Worm (Caenorhabditis elegans): ENCODE measurements around the gene ppat-1.

ppat-1 gene

DNA sequence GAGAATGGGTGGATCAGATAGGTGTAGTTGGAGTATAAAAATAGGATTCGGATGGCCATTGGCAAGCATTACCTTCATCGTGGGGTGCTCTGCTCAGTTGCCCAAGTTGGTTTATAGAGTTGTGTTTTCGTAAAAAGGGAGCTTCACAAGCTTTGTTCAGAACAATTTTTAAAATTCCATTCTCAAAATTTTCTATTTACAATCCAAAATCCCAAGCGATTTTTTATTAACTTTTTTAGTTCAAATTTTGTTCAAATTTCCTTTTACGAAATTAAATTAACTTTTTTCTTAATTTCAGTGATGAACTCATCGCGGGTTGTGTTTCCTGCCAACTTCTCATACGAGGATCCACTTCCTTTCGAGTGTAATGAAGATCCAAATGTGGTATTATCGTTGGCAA, 11.6 kb upstream of the ppat-1 start, which contains the start of gene srg-10:
Gene srg-10, plus strand, starts transcription at position 301 of the 400 bp plus-strand sequence.
- TF ChIP-seq tbx-8 (GFP tag; optimal IDR thresholded peaks at IDR 0.05) (no peak), mab-5 (tag; optimal IDR thresholded peaks at IDR 0.05) (no peak), nhr-76 (tag; optimal IDR thresholded peaks at IDR 0.05) (no peak), sptf-1 (tag; optimal IDR thresholded peaks at IDR 0.05) (no peak), nhr-237 (tag; optimal IDR thresholded peaks at IDR 0.05) (no peak), elt-1 (tag; optimal IDR thresholded peaks at IDR 0.05; ENCODE audit: borderline replicate concordance, insufficient read depth) (no peak), sem-2 (GFP tag; optimal IDR thresholded peaks at IDR 0.05) (no peak), ceh-83 (GFP tag; optimal IDR thresholded peaks at IDR 0.05) (no peak), unc-39 (tag; optimal IDR thresholded peaks at IDR 0.05) (no peak), nhr-2 (tag; optimal IDR thresholded peaks at IDR 0.05) (no peak), ces-1 (GFP tag; optimal IDR thresholded peaks at IDR 0.05) (no peak), lin-32 (GFP tag; optimal IDR thresholded peaks at IDR 0.05) (no peak), ztf-11 (tag; optimal IDR thresholded peaks at IDR 0.05) (no peak), ceh-43 (GFP tag; optimal IDR thresholded peaks at IDR 0.05) (no peak)

ce11 chrIII:4679963-4680484, 9.1 kb upstream of the ppat-1 start, which contains the start of gene srg-11:
srg-11 (plus strand) TSS chrIII:4680013.
- no peak for TF ChIP-seq nhr-28 (tag; optimal IDR thresholded peaks at IDR 0.05)
- TF ChIP-seq lsy-2 (tag; optimal IDR thresholded peaks at IDR 0.05), result no peak
- no peak for TF ChIP-seq mep-1 (tag; optimal IDR thresholded peaks at IDR 0.05)
- TF ChIP-seq bed-3 (GFP tag; optimal IDR thresholded peaks at IDR 0.05), result no peak
- TF ChIP-seq elt-3 (tag; optimal IDR thresholded peaks at IDR 0.05), result no peak
- no peak for TF ChIP-seq unc-120 (tag; optimal IDR thresholded peaks at IDR 0.05; ENCODE audit: poor library complexity, severe bottlenecking)
- no peak for TF ChIP-seq unc-62 (GFP tag; optimal IDR thresholded peaks at IDR 0.05)
- no peak for TF ChIP-seq nhr-12 (tag; optimal IDR thresholded peaks at IDR 0.05)
- TF ChIP-seq ceh-39 (tag; optimal IDR thresholded peaks at IDR 0.05), result no peak
- TF ChIP-seq pha-4 (tag; optimal IDR thresholded peaks at IDR 0.05), result no peak
- no peak for TF ChIP-seq drap-1 (GFP tag; optimal IDR thresholded peaks at IDR 0.05)
- TF ChIP-seq lin-32 (GFP tag; optimal IDR thresholded peaks at IDR 0.05), result no peak
- no peak for TF ChIP-seq M03D4.4 (tag; optimal IDR thresholded peaks at IDR 0.05)
- no peak for TF ChIP-seq nhr-2 (tag; optimal IDR thresholded peaks at IDR 0.05)
- TF ChIP-seq ham-2 (GFP tag; optimal IDR thresholded peaks at IDR 0.05), result no peak

- TF ChIP-seq unc-62 (GFP tag; optimal IDR thresholded peaks at IDR 0.05) (peak; percentile 60), drap-1 (GFP tag; optimal IDR thresholded peaks at IDR 0.05) (no peak)
Measured at ce11 chrIII:4687134-4687533, 1.9 kb upstream of the ppat-1 start.

DNA sequence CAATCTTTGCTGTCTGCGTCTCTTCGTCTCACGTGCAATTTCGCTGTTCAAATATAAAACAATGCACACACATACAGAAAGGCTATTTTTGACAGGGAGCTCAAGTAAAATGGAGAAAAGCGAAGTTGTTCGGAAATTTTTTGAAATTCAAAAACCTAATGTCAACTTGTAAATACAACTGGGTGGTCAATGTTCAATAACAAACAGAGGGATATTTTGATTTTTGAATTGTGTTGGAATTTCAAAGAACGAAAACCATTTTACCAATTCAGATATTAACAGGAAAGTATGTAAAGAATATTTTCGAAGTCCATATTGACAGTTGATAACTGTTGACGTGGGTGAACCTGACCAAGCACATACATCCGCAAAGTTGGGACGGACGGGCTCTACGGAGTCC, 724 bp upstream of the ppat-1 start, which contains the start of gene tag-243:
Gene tag-243, minus strand, starts transcription at position 101 of the 400 bp plus-strand sequence.
- TF ChIP-seq ces-1 (GFP tag; optimal IDR thresholded peaks at IDR 0.05) (no peak), bed-3 (GFP tag; optimal IDR thresholded peaks at IDR 0.05) (no peak)

DNA sequence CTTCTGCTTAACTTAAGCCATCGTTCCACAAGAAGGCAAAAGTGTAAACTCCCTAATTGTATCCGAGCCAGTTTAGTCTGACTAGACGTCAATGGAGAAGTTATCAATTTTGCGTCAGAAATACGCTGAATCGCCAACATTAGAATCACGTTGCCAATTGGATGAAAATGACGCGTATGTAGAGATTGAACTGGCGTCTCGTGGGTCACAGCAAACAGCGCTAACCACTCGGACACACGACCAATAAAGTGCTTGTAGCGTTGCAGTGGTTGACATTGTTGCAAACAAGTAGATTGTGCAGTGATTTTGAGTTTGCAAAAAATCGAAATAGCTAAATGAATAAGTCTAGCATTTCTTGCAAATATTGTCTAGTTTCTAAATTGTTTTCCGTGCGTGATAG, 515 bp downstream of the ppat-1 start:
- TF ChIP-seq unc-62 (GFP tag; optimal IDR thresholded peaks at IDR 0.05) (no peak), nhr-28 (tag; optimal IDR thresholded peaks at IDR 0.05) (no peak), lin-13 (tag; optimal IDR thresholded peaks at IDR 0.05) (peak; percentile 38), zip-8 (tag; optimal IDR thresholded peaks at IDR 0.05) (no peak), mab-5 (tag; optimal IDR thresholded peaks at IDR 0.05) (no peak), mls-2 (tag; optimal IDR thresholded peaks at IDR 0.05) (peak; percentile 85), unc-39 (tag; optimal IDR thresholded peaks at IDR 0.05) (no peak), nhr-237 (tag; optimal IDR thresholded peaks at IDR 0.05) (no peak), pha-4 (tag; optimal IDR thresholded peaks at IDR 0.05) (peak; percentile 50), cnd-1 (tag; optimal IDR thresholded peaks at IDR 0.05) (peak; percentile 93), blmp-1 (tag; optimal IDR thresholded peaks at IDR 0.05) (no peak), ceh-43 (GFP tag; optimal IDR thresholded peaks at IDR 0.05) (peak; percentile 78), mep-1 (tag; optimal IDR thresholded peaks at IDR 0.05) (peak; percentile 41), drap-1 (GFP tag; optimal IDR thresholded peaks at IDR 0.05) (peak; percentile 89), tbx-8 (GFP tag; optimal IDR thresholded peaks at IDR 0.05) (peak; percentile 57), nhr-76 (tag; optimal IDR thresholded peaks at IDR 0.05) (no peak), ceh-83 (GFP tag; optimal IDR thresholded peaks at IDR 0.05) (peak; percentile 85), ces-1 (GFP tag; optimal IDR thresholded peaks at IDR 0.05) (no peak), unc-120 (tag; optimal IDR thresholded peaks at IDR 0.05; ENCODE audit: poor library complexity, severe bottlenecking) (peak; percentile 71), sem-2 (GFP tag; optimal IDR thresholded peaks at IDR 0.05) (peak; percentile 78), lsy-2 (tag; optimal IDR thresholded peaks at IDR 0.05) (no peak), sptf-1 (tag; optimal IDR thresholded peaks at IDR 0.05) (peak; percentile 87), ham-2 (GFP tag; optimal IDR thresholded peaks at IDR 0.05) (peak; percentile 82), nhr-12 (tag; optimal IDR thresholded peaks at IDR 0.05) (peak; percentile 26), lin-32 (GFP tag; optimal IDR thresholded peaks at IDR 0.05) (peak; percentile 81), elt-3 (tag; optimal IDR thresholded peaks at IDR 0.05) (no peak), nhr-2 (tag; optimal IDR thresholded peaks at IDR 0.05) (no peak), snpc-4 (tag; optimal IDR thresholded peaks at IDR 0.05) (no peak), M03D4.4 (tag; optimal IDR thresholded peaks at IDR 0.05) (peak; percentile 87), elt-1 (tag; optimal IDR thresholded peaks at IDR 0.05; ENCODE audit: borderline replicate concordance, insufficient read depth) (no peak), ztf-11 (tag; optimal IDR thresholded peaks at IDR 0.05) (no peak), hlh-1 (tag; optimal IDR thresholded peaks at IDR 0.05) (peak; percentile 30), bed-3 (GFP tag; optimal IDR thresholded peaks at IDR 0.05) (peak; percentile 77), ceh-39 (tag; optimal IDR thresholded peaks at IDR 0.05) (no peak), flh-1 (GFP tag; optimal IDR thresholded peaks at IDR 0.05) (peak; percentile 72)

Measured in whole organism, mixed stage, embryonic.